Fruit fly (Drosophila melanogaster): ENCODE measurements around the gene Gem2.
A peak's percentile ranks its signal among the peaks of the same experiment; 100 is the strongest.

The Gem2 gene

DNA sequence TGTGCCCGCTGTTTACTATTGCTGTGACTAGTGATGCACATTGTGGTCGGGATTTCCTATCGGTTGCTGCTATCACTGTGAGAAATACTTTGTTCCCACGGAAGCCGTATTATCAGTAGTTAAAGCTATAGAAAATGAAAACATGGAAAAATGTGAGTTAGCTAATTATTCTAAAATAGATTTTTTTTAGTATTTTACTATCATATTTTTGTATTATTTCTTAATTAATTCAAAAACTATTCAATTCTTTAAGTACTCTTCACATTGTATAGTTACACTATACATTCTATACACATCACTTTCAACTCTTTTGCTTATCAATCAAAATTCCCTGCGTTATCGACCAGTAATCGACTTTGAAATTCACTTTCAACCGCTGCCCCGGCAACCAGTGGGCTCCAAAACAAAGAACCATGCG is 2.5 kb downstream of the Gem2 start, which contains the start of the genes Naxd and CG14079 (continued):
- TF ChIP-seq Met (GFP tag; optimal IDR thresholded peaks at IDR 0.05), result peak; percentile 72
- no peak for TF ChIP-seq Hr38 (GFP tag; optimal IDR thresholded peaks at IDR 0.05)
- TF ChIP-seq CG15336 (GFP tag; IDR thresholded peaks at IDR 0.05), result peak; percentile 88
- TF ChIP-seq CG6792 (GFP tag; optimal IDR thresholded peaks at IDR 0.05), result peak; percentile 80
- peak; percentile 55 for TF ChIP-seq CG7368 (GFP tag; optimal IDR thresholded peaks at IDR 0.05)
- TF ChIP-seq Hr4 (GFP tag; optimal IDR thresholded peaks at IDR 0.05), result peak; percentile 87
- peak; percentile 76 for TF ChIP-seq CG8632 (GFP tag; optimal IDR thresholded peaks at IDR 0.05)
- TF ChIP-seq CG6276 (GFP tag; optimal IDR thresholded peaks at IDR 0.05), result no peak
- peak; percentile 35 for TF ChIP-seq CG11762 (GFP tag; optimal IDR thresholded peaks at IDR 0.05; ENCODE audit: insufficient read depth)
- TF ChIP-seq CG32006 (GFP tag; optimal IDR thresholded peaks at IDR 0.05), result peak; percentile 91
- no peak for TF ChIP-seq CG9139 (GFP tag; optimal IDR thresholded peaks at IDR 0.05)
- peak; percentile 62 for TF ChIP-seq CG16779 (tag; optimal IDR thresholded peaks at IDR 0.05)
- peak; percentile 81 for TF ChIP-seq pdm3 (GFP tag; optimal IDR thresholded peaks at IDR 0.05)
- peak; percentile 91 for TF ChIP-seq OdsH (GFP tag; optimal IDR thresholded peaks at IDR 0.05)
- TF ChIP-seq topi (GFP tag; optimal IDR thresholded peaks at IDR 0.05), result peak; percentile 69
- TF ChIP-seq Blimp-1 (GFP tag; optimal IDR thresholded peaks at IDR 0.05), result peak; percentile 34
- TF ChIP-seq vri (GFP tag; optimal IDR thresholded peaks at IDR 0.05), result no peak
- TF ChIP-seq CG34406 (GFP tag; optimal IDR thresholded peaks at IDR 0.05), result peak; percentile 74
- no peak for TF ChIP-seq CG6854 (GFP tag; optimal IDR thresholded peaks at IDR 0.05)

DNA sequence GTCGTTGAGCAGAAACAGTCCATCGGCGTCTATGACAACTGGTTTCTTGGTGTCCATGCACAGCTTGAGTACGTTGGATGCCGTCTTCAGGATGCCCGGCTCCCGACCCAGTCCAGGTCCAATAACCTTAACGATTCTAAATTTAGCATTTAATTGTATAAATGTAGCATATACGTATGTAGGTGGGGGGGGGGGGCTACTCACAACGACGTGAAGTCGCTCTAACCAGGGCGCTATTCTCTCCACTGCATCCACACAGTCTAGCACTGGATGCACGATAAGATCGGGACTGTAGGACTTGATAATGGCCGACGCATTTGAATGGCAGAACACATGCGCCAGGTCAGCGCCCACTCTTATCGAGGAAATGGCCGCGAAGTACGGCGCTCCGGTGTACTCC is 3.1 kb downstream of the Gem2 start:
- no peak for TF ChIP-seq CG8319 (GFP tag; optimal IDR thresholded peaks at IDR 0.05)
- no peak for TF ChIP-seq acj6 (GFP tag; optimal IDR thresholded peaks at IDR 0.05)
- TF ChIP-seq CG11762 (GFP tag; optimal IDR thresholded peaks at IDR 0.05; ENCODE audit: insufficient read depth), result no peak
- TF ChIP-seq dsx (GFP tag; optimal IDR thresholded peaks at IDR 0.05; ENCODE audit: poor library complexity, severe bottlenecking), result no peak
- no peak for TF ChIP-seq vri (GFP tag; optimal IDR thresholded peaks at IDR 0.05)
- no peak for TF ChIP-seq CG32006 (GFP tag; optimal IDR thresholded peaks at IDR 0.05)
- no peak for TF ChIP-seq achi (GFP tag; optimal IDR thresholded peaks at IDR 0.05)
- no peak for TF ChIP-seq Sox14 (GFP tag; optimal IDR thresholded peaks at IDR 0.05)

DNA sequence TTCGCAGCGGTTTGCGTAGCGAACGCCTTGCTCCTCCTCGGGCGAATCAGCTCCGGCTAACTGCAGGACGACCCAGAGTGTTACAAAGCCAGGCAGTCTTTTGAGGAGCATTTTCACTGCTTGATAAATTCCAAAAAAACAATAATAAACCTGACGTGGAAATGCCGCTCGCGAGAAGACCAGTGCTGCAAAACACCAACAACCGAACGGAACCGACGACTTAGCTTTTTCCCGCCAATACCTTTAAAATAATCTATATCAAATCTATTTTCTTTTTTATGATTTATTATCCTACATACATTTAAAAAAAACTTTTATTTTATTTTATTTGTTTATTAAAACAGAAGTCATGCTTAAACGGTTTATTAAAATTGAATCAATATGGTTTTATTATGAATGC is 4.1 kb downstream of the Gem2 start, which contains the start of gene CNPYb:
Gene CNPYb, minus strand, starts transcription at position 186 of the 400 bp plus-strand sequence.
- no peak for TF ChIP-seq CG6163 (GFP tag; IDR thresholded peaks at IDR 0.05)
- TF ChIP-seq topi (GFP tag; optimal IDR thresholded peaks at IDR 0.05), result no peak
- no peak for TF ChIP-seq CG6276 (GFP tag; optimal IDR thresholded peaks at IDR 0.05)
- no peak for TF ChIP-seq Hr39 (GFP tag; optimal IDR thresholded peaks at IDR 0.05)
- TF ChIP-seq CG6792 (GFP tag; optimal IDR thresholded peaks at IDR 0.05), result no peak
- peak; percentile 19 for TF ChIP-seq CG6854 (GFP tag; optimal IDR thresholded peaks at IDR 0.05)
- TF ChIP-seq eg (GFP tag; IDR thresholded peaks at IDR 0.05), result no peak
- TF ChIP-seq Hr4 (GFP tag; optimal IDR thresholded peaks at IDR 0.05), result no peak
- TF ChIP-seq pdm3 (GFP tag; optimal IDR thresholded peaks at IDR 0.05), result no peak
- no peak for TF ChIP-seq acj6 (GFP tag; optimal IDR thresholded peaks at IDR 0.05)
- TF ChIP-seq CG4318 (GFP tag; optimal IDR thresholded peaks at IDR 0.05), result no peak
- TF ChIP-seq Sox102F (GFP tag; optimal IDR thresholded peaks at IDR 0.05), result no peak
- no peak for TF ChIP-seq CG11294 (GFP tag; IDR thresholded peaks at IDR 0.05)
- no peak for TF ChIP-seq spab (GFP tag; optimal IDR thresholded peaks at IDR 0.05)
- TF ChIP-seq esn (GFP tag; optimal IDR thresholded peaks at IDR 0.05), result peak; percentile 29
- no peak for TF ChIP-seq Eip93F (GFP tag; optimal IDR thresholded peaks at IDR 0.05)
- TF ChIP-seq Ets96B (tag; optimal IDR thresholded peaks at IDR 0.05), result no peak
- no peak for TF ChIP-seq dsx (GFP tag; optimal IDR thresholded peaks at IDR 0.05; ENCODE audit: poor library complexity, severe bottlenecking)
- TF ChIP-seq CG16779 (tag; optimal IDR thresholded peaks at IDR 0.05), result no peak
- TF ChIP-seq Met (GFP tag; optimal IDR thresholded peaks at IDR 0.05), result peak; percentile 6
- TF ChIP-seq CG8319 (GFP tag; optimal IDR thresholded peaks at IDR 0.05), result no peak
- TF ChIP-seq lz (GFP tag; optimal IDR thresholded peaks at IDR 0.05), result no peak
- TF ChIP-seq Eip78C (GFP tag), result peak; percentile 70
